Fruit fly (Drosophila melanogaster): ENCODE data around the gene CG18764.

Gene CG18764

DNA sequence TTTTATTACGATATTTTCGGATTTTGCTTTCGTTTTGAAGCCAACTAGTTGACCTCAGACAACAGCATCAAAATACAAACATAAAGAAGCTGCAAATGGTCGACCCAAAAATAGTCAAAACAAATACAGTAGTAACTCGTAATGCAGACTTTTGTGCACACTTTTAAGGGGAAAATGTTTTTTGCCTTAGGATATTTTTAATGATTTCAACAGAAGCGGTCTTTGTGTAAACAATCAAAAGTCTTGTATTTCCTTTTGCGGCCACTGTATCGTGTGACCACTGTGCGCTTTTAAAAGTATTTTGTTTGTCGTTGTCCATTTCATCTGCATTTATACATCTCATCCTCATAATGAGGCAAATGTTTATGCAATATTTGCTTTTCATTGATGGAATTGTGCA lies 22.8 kb downstream of the CG18764 start (continued):
- TF ChIP-seq Gug (GFP tag; IDR thresholded peaks at IDR 0.05) (peak; percentile 98), mld (GFP tag; IDR thresholded peaks at IDR 0.05; ENCODE audit: partially characterized antibody) (no peak), Nf-YC (tag; optimal IDR thresholded peaks at IDR 0.05) (peak; percentile 88), jing (GFP tag; optimal IDR thresholded peaks at IDR 0.05) (peak; percentile 88), CG11398 (GFP tag; optimal IDR thresholded peaks at IDR 0.05) (peak; percentile 95), CG7745 (tag; optimal IDR thresholded peaks at IDR 0.05) (no peak), bowl (GFP tag; IDR thresholded peaks at IDR 0.05) (peak; percentile 92), CG8944 (GFP tag; optimal IDR thresholded peaks at IDR 0.05) (peak; percentile 97), p53 (GFP tag; optimal IDR thresholded peaks at IDR 0.05) (peak; percentile 89), Drgx (GFP tag; IDR thresholded peaks at IDR 0.05) (peak; percentile 89), ci (GFP tag; IDR thresholded peaks at IDR 0.05) (peak; percentile 98), CG18619 (GFP tag; optimal IDR thresholded peaks at IDR 0.05) (peak; percentile 94), Ptx1 (GFP tag; IDR thresholded peaks at IDR 0.05) (peak; percentile 97), CG7928 (GFP tag; optimal IDR thresholded peaks at IDR 0.05) (peak; percentile 81), CG8281 (tag; optimal IDR thresholded peaks at IDR 0.05) (peak; percentile 81), Neu2 (GFP tag; optimal IDR thresholded peaks at IDR 0.05; ENCODE audit: borderline replicate concordance) (peak; percentile 77), pita (GFP tag; optimal IDR thresholded peaks at IDR 0.05) (no peak), gsb (GFP tag; IDR thresholded peaks at IDR 0.05) (peak; percentile 96), BtbVII (GFP tag; optimal IDR thresholded peaks at IDR 0.05) (peak; percentile 93), CG15514 (GFP tag; optimal IDR thresholded peaks at IDR 0.05) (peak; percentile 92), CG11504 (tag; optimal IDR thresholded peaks at IDR 0.05) (peak; percentile 95), CG4854 (GFP tag; optimal IDR thresholded peaks at IDR 0.05) (peak; percentile 95), sim (GFP tag; IDR thresholded peaks at IDR 0.05) (peak; percentile 89), CG9215 (GFP tag; IDR thresholded peaks at IDR 0.05) (peak; percentile 95), fd102C (GFP tag; optimal IDR thresholded peaks at IDR 0.05) (peak; percentile 54), CG7839 (tag; optimal IDR thresholded peaks at IDR 0.05) (peak; percentile 97), NC2α (GFP tag; optimal IDR thresholded peaks at IDR 0.05) (peak; percentile 92), CG2202 (tag; optimal IDR thresholded peaks at IDR 0.05) (peak; percentile 41), MTF-1 (GFP tag; optimal IDR thresholded peaks at IDR 0.05; ENCODE audit: borderline replicate concordance) (peak; percentile 89), z (GFP tag; IDR thresholded peaks at IDR 0.05) (peak; percentile 53; the same call in 1 of the 3 replicates), Ravus (GFP tag; IDR thresholded peaks at IDR 0.05) (peak; percentile 93), Bdp1 (GFP tag; optimal IDR thresholded peaks at IDR 0.05) (peak; percentile 82), CG7987 (GFP tag; optimal IDR thresholded peaks at IDR 0.05) (peak; percentile 87), E2f1 (GFP tag; IDR thresholded peaks at IDR 0.05) (peak; percentile 97), CG18764 (GFP tag; optimal IDR thresholded peaks at IDR 0.05) (peak; percentile 92), eve (GFP tag; optimal IDR thresholded peaks at IDR 0.05) (peak in 1 of 2 experiments; percentile 98), chm (GFP tag; IDR thresholded peaks at IDR 0.05) (peak; percentile 95), wdn (GFP tag; IDR thresholded peaks at IDR 0.05) (peak; percentile 98), bab2 (GFP tag; optimal IDR thresholded peaks at IDR 0.05) (peak; percentile 98), BEAF-32 (GFP tag; optimal IDR thresholded peaks at IDR 0.05) (peak; percentile 9), CG11723 (GFP tag; optimal IDR thresholded peaks at IDR 0.05) (peak; percentile 87), CG9727 (GFP tag; optimal IDR thresholded peaks at IDR 0.05) (peak; percentile 89), CG31441 (GFP tag; IDR thresholded peaks at IDR 0.05) (peak; percentile 88), CG6272 (GFP tag; IDR thresholded peaks at IDR 0.05) (peak; percentile 93), CG4707 (GFP tag; optimal IDR thresholded peaks at IDR 0.05) (peak; percentile 82), repo (GFP tag; optimal IDR thresholded peaks at IDR 0.05) (peak; percentile 96), Doc3 (GFP tag; IDR thresholded peaks at IDR 0.05; ENCODE audit: partially characterized antibody) (no peak), Gsc (GFP tag; IDR thresholded peaks at IDR 0.05) (peak; percentile 83), gfzf (GFP tag; optimal IDR thresholded peaks at IDR 0.05) (peak; percentile 0), ro (GFP tag; IDR thresholded peaks at IDR 0.05) (peak; percentile 86), Dek (tag; optimal IDR thresholded peaks at IDR 0.05) (peak; percentile 97)
